Worm (Caenorhabditis elegans): ENCODE data around the gene nlp-67.
A peak's percentile ranks its signal among the peaks of the same experiment; 100 is the strongest.

nlp-67 gene

DNA sequence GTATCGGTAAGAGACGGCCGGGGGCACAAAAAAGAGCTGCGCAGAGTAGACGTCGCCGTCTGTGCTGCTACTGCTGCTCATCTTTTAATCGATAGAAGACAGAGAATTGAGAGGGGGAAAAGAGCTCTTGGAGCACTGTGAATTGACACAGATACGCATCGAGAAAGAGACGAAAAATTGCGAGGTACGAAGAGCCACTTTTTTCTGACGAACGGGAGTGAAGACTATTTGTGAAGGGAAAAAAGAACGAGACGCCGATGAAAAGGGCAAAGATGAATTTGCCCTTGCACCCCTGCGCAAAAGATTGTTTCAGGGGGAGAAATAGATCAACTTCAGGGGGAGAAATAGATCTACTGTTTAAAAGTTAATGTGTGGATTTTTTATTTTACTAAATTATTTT is 18.1 kb downstream of the nlp-67 start:
- TF ChIP-seq lin-11 (tag; optimal IDR thresholded peaks at IDR 0.05) (peak; percentile 65), F13H6.1 (tag; optimal IDR thresholded peaks at IDR 0.05) (peak; percentile 23), elt-1 (tag; optimal IDR thresholded peaks at IDR 0.05) (no peak), zag-1 (tag; optimal IDR thresholded peaks at IDR 0.05) (no peak), snpc-4 (tag; optimal IDR thresholded peaks at IDR 0.05) (peak; percentile 39), crh-2 (tag; optimal IDR thresholded peaks at IDR 0.05) (peak; percentile 65), fos-1 (tag; optimal IDR thresholded peaks at IDR 0.05) (peak; percentile 17), nhr-21 (tag; optimal IDR thresholded peaks at IDR 0.05) (peak; percentile 28), nhr-129 (tag; optimal IDR thresholded peaks at IDR 0.05) (peak; percentile 77), C34F6.9 (tag; optimal IDR thresholded peaks at IDR 0.05) (peak; percentile 51), elt-3 (tag; optimal IDR thresholded peaks at IDR 0.05) (no peak), sem-4 (tag; optimal IDR thresholded peaks at IDR 0.05) (peak; percentile 17), lsy-2 (tag; optimal IDR thresholded peaks at IDR 0.05) (peak; percentile 55 to 63)

DNA sequence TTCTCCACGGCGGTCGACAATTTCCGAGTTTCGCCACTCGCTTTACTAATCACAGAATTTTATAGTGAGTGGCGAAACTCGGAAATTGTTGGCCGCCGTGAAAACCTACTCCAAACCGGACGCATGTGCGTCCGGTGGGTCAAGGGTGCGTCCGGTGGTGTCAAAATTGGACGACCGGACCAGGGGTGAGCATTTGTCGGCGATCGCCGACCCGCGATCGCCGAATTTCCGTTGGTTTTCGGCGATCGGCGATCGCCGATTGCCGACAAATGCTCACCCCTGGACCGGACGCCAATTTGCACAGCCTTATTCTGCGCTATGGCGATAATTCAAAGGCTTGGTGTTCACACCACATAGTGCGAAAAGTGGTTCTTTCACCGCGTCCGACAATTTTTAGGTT is 20.1 kb downstream of the nlp-67 start:
- TF ChIP-seq ztf-4 (tag; optimal IDR thresholded peaks at IDR 0.05) (no peak), lin-11 (tag; optimal IDR thresholded peaks at IDR 0.05) (no peak), mdl-1 (tag; optimal IDR thresholded peaks at IDR 0.05) (no peak), ztf-1 (GFP tag; conservative IDR thresholded peaks at IDR 0.05) (no peak), sma-9 (GFP tag; optimal IDR thresholded peaks at IDR 0.05) (no peak), sma-9 (tag; optimal IDR thresholded peaks at IDR 0.05) (no peak), lin-13 (GFP tag; optimal IDR thresholded peaks at IDR 0.05) (no peak), ZK546.5 (tag; optimal IDR thresholded peaks at IDR 0.05) (no peak), nhr-25 (tag; optimal IDR thresholded peaks at IDR 0.05) (no peak), snpc-4 (tag; optimal IDR thresholded peaks at IDR 0.05) (no peak), nhr-77 (tag; optimal IDR thresholded peaks at IDR 0.05) (no peak), egl-27 (tag; optimal IDR thresholded peaks at IDR 0.05) (no peak), gmeb-1 (tag; optimal IDR thresholded peaks at IDR 0.05) (no peak), unc-55 (GFP tag; optimal IDR thresholded peaks at IDR 0.05) (no peak), lsy-2 (tag; optimal IDR thresholded peaks at IDR 0.05) (no peak), elt-1 (tag; optimal IDR thresholded peaks at IDR 0.05) (no peak), blmp-1 (tag; optimal IDR thresholded peaks at IDR 0.05; ENCODE audit: insufficient read depth) (no peak), nhr-237 (tag; optimal IDR thresholded peaks at IDR 0.05) (no peak), nhr-6 (tag; optimal IDR thresholded peaks at IDR 0.05) (no peak), aly-2 (tag; optimal IDR thresholded peaks at IDR 0.05) (no peak)

DNA sequence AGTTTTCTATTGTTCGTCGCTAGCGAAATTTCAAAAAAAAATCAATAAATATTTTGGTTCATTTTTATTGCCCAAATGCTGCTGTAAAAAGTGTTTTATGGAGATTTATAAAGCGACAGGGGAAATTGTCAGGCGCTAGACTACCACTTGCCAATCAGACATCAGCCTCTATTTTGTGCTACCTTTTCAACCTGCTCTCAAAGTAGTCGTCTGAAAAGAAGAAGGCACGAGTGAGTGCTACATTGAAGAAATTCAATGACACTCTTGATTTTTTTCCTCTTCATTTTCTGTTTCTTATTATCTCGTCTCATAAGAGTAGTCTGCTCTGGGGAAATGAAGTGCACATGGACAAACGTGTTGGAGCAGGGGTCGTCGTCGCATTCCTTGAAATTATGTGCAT is 21.7 kb downstream of the nlp-67 start:
- TF ChIP-seq blmp-1 (tag; optimal IDR thresholded peaks at IDR 0.05; ENCODE audit: insufficient read depth) (no peak), sem-4 (tag; optimal IDR thresholded peaks at IDR 0.05) (peak; percentile 27), sma-3 (GFP tag; optimal IDR thresholded peaks at IDR 0.05) (peak; percentile 79), fos-1 (tag; optimal IDR thresholded peaks at IDR 0.05) (peak; percentile 43), lin-11 (tag; optimal IDR thresholded peaks at IDR 0.05) (peak; percentile 34), lsy-2 (tag; optimal IDR thresholded peaks at IDR 0.05) (peak; percentile 69 to 75), nhr-77 (tag; optimal IDR thresholded peaks at IDR 0.05) (peak; percentile 72), gmeb-1 (tag; optimal IDR thresholded peaks at IDR 0.05) (peak; percentile 67), ZK546.5 (tag; optimal IDR thresholded peaks at IDR 0.05) (no peak), nhr-237 (tag; optimal IDR thresholded peaks at IDR 0.05) (no peak), nhr-21 (tag; optimal IDR thresholded peaks at IDR 0.05) (peak; percentile 83), aly-2 (tag; optimal IDR thresholded peaks at IDR 0.05) (no peak), F13H6.1 (tag; optimal IDR thresholded peaks at IDR 0.05) (peak; percentile 73), lin-13 (GFP tag; optimal IDR thresholded peaks at IDR 0.05) (peak; percentile 66), ztf-1 (GFP tag; conservative IDR thresholded peaks at IDR 0.05) (no peak), Y55F3AM.14 (GFP tag; optimal IDR thresholded peaks at IDR 0.05) (no peak), alr-1 (tag; optimal IDR thresholded peaks at IDR 0.05) (no peak), dmd-4 (tag; optimal IDR thresholded peaks at IDR 0.05) (no peak), mdl-1 (tag; optimal IDR thresholded peaks at IDR 0.05) (peak in 1 of 2 experiments; percentile 5), snpc-4 (tag; optimal IDR thresholded peaks at IDR 0.05) (peak; percentile 67), unc-55 (GFP tag; optimal IDR thresholded peaks at IDR 0.05) (peak; percentile 95), egl-27 (tag; optimal IDR thresholded peaks at IDR 0.05) (peak; percentile 66), ztf-4 (tag; optimal IDR thresholded peaks at IDR 0.05) (peak; percentile 22), nhr-12 (tag; optimal IDR thresholded peaks at IDR 0.05) (no peak), unc-62 (GFP tag; optimal IDR thresholded peaks at IDR 0.05) (no peak), C34F6.9 (tag; optimal IDR thresholded peaks at IDR 0.05) (peak; percentile 74), nhr-10 (tag; optimal IDR thresholded peaks at IDR 0.05) (peak; percentile 66), ceh-82 (tag; optimal IDR thresholded peaks at IDR 0.05) (no peak), ztf-11 (tag; optimal IDR thresholded peaks at IDR 0.05) (no peak), sma-9 (GFP tag; optimal IDR thresholded peaks at IDR 0.05) (peak; percentile 25), sma-9 (tag; optimal IDR thresholded peaks at IDR 0.05) (no peak), nhr-11 (tag; optimal IDR thresholded peaks at IDR 0.05) (no peak), zag-1 (tag; optimal IDR thresholded peaks at IDR 0.05) (peak; percentile 28), lin-39 (tag; optimal IDR thresholded peaks at IDR 0.05) (peak; percentile 5), crh-2 (tag; optimal IDR thresholded peaks at IDR 0.05) (peak; percentile 86), nhr-6 (tag; optimal IDR thresholded peaks at IDR 0.05) (peak; percentile 77), nhr-25 (tag; optimal IDR thresholded peaks at IDR 0.05) (peak; percentile 49), ama-1 (optimal IDR thresholded peaks at IDR 0.05) (no peak), elt-3 (tag; optimal IDR thresholded peaks at IDR 0.05) (no peak), nhr-129 (tag; optimal IDR thresholded peaks at IDR 0.05) (peak; percentile 80), R02D3.7 (tag; optimal IDR thresholded peaks at IDR 0.05) (no peak), mab-5 (tag; optimal IDR thresholded peaks at IDR 0.05) (peak; percentile 36), nhr-23 (tag; optimal IDR thresholded peaks at IDR 0.05) (no peak)

All from whole organism, L2 larva.